Fruit fly (Drosophila melanogaster) whole organism, wandering third instar larva: Measurements from ENCODE around the gene Gas41.

Source experiments
- GATAd ChIP-seq: sonication (Bioruptor generic); optimal IDR thresholded peaks from 2 replicates; lab custom pipeline; 2016; ENCODE audit warnings: missing biosample characterization, missing genetic modification characterization
- Hnf4 ChIP-seq: fragments of 200-800 bp; sonication (Bioruptor generic); optimal IDR thresholded peaks from 2 replicates; lab custom pipeline; 2016; ENCODE audit warnings: missing biosample characterization, mild to moderate bottlenecking, missing genetic modification characterization
- Jra ChIP-seq: sonication (Bioruptor generic); optimal IDR thresholded peaks from 2 replicates; lab custom pipeline; 2016; ENCODE audit warnings: missing biosample characterization, missing genetic modification characterization
- N ChIP-seq: fragments of >200 bp; optimal IDR thresholded peaks from 2 replicates; lab custom pipeline; 2018; ENCODE audit warnings: missing biosample characterization, missing external identifiers, missing genetic modification characterization
- dsf ChIP-seq: sonication (Bioruptor generic); optimal IDR thresholded peaks from 2 replicates; lab custom pipeline; 2016; ENCODE audit warnings: missing biosample characterization, missing genetic modification characterization, borderline replicate concordance
- foxo ChIP-seq, 2 experiments: fragments of 200-800 bp; sonication (Bioruptor generic); optimal IDR thresholded peaks; 2 replicates in 1 of 2; 3 replicates in 1 of 2; lab custom pipeline; 2016 to 2017; ENCODE audit warnings: missing biosample characterization in 2 of 2, missing genetic modification characterization in 2 of 2
- pan ChIP-seq: fragments of >200 bp; optimal IDR thresholded peaks from 2 replicates; lab custom pipeline; 2017
- psq ChIP-seq: fragments of 200-800 bp; sonication (Bioruptor generic); optimal IDR thresholded peaks from 3 replicates; lab custom pipeline; 2017; ENCODE audit warnings: missing biosample characterization, mild to moderate bottlenecking, missing genetic modification characterization, moderate library complexity

DNA sequence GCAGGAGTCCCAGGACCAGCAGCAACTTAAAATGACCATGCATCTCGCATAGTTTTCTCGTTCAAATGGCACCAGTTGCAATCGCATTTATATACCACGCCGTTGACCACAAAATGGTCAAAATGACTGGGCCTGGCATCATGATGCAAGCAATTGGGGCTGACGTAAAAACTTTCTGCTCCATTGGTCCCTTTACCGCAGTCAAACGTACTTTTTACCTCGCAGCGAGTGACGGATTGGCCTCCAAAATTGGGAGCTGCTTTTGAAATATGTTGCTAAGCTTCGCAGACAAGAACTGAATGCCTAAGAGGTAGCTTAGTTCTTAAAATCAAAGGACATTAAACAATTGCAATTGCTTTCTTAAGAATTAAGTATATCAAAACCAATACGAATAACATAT, 33.7 kb downstream of the Gas41 start, which contains the start of gene CG32829:
- TF ChIP-seq Hnf4 (GFP tag; lab: Kevin White, UChicago) (no peak), GATAd (GFP tag; lab: Kevin White, UChicago) (no peak), Jra (GFP tag; lab: Kevin White, UChicago) (no peak), foxo (GFP tag; optimal IDR thresholded peaks at IDR 0.05; lab: Kevin White, UChicago) (no peak), N (GFP tag; lab: Kevin White, UChicago) (no peak), psq (GFP tag; lab: Kevin White, UChicago) (no peak), dsf (GFP tag; lab: Kevin White, UChicago) (no peak), pan (no peak)
